Worm (Caenorhabditis elegans): ENCODE measurements around the gene kin-18.

DNA sequence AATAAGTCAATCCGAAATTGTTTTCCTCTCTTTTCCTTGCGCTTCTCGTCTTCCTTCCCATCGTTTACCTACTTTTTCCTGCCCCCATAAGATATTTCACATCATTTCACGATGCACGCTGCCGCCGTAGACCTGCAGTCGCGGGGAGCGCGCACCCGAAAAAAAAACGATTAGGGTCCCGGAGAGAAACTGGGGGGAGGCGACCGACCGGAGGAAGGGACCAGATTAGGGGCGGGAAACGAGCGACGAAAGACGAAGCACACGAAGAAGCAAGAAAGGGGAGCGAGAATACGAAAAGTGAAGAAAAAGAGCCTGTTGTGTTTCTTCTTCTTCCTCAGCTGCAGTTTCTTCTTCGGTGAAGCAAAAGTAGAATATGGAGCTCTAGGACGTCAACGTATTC lies 16.8 kb downstream of the kin-18 start:
- TF ChIP-seq nhr-237 (tag; optimal IDR thresholded peaks at IDR 0.05) = no peak
- no peak for TF ChIP-seq ama-1 (optimal IDR thresholded peaks at IDR 0.05)
- TF ChIP-seq snpc-4 (tag; optimal IDR thresholded peaks at IDR 0.05) = no peak
